Worm (Caenorhabditis elegans): ENCODE measurements around the gene ZK1067.3.

DNA sequence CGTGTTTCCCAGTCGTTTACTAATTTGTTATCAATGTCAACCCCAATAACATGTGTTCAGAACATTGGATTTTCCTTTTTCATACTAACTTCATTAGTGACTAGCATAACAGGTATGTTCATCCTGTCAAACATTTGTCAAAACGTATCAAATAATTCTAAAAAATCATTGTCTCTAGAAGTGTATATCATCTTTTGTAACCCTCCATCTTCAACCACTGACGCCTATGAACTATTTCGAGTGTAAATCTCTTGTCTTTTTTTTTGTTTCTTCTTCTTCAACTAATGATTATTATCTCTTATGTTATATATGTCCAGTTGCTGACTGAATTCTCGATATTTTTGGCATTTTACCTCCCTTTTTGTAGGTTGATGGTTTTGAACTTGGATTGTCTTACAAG, 14.7 kb downstream of the ZK1067.3 start:
- TF ChIP-seq dao-5 (tag; optimal IDR thresholded peaks at IDR 0.05) (no peak), him-1 (tag; optimal IDR thresholded peaks at IDR 0.05) (no peak)
